Fruit fly (Drosophila melanogaster): ENCODE data around the gene SmD1.

The SmD1 gene

dm6 chr3L:12701335-12701734 is 33.1 kb downstream of the SmD1 start (continued):
- no peak for TF ChIP-seq CG15336 (GFP tag; IDR thresholded peaks at IDR 0.05)
- TF ChIP-seq CG11294 (GFP tag; IDR thresholded peaks at IDR 0.05): no peak
- TF ChIP-seq topi (GFP tag; optimal IDR thresholded peaks at IDR 0.05): no peak
- no peak for TF ChIP-seq ss (GFP tag; optimal IDR thresholded peaks at IDR 0.05)
- TF ChIP-seq Hr4 (GFP tag; optimal IDR thresholded peaks at IDR 0.05): no peak
- TF ChIP-seq svp (GFP tag): peak; percentile 60
- peak; percentile 59; the same call in 1 of the 3 replicates for TF ChIP-seq CG6163 (GFP tag; IDR thresholded peaks at IDR 0.05)
- TF ChIP-seq CG10669 (GFP tag; optimal IDR thresholded peaks at IDR 0.05): peak; percentile 21
- no peak for TF ChIP-seq CG16779 (tag; optimal IDR thresholded peaks at IDR 0.05)
- no peak for TF ChIP-seq CG9139 (GFP tag; optimal IDR thresholded peaks at IDR 0.05)
- TF ChIP-seq Hr39 (GFP tag; optimal IDR thresholded peaks at IDR 0.05): no peak
- peak; percentile 45 for TF ChIP-seq Ets96B (tag; optimal IDR thresholded peaks at IDR 0.05)
- TF ChIP-seq CG1621 (tag; optimal IDR thresholded peaks at IDR 0.05): no peak
- no peak for TF ChIP-seq salr (GFP tag; optimal IDR thresholded peaks at IDR 0.05)
- TF ChIP-seq OdsH (GFP tag; optimal IDR thresholded peaks at IDR 0.05): peak; percentile 43
- TF ChIP-seq esn (GFP tag; optimal IDR thresholded peaks at IDR 0.05): peak; percentile 0
- TF ChIP-seq CG4318 (GFP tag; optimal IDR thresholded peaks at IDR 0.05): no peak
- peak; percentile 21 for TF ChIP-seq CG3919 (GFP tag; optimal IDR thresholded peaks at IDR 0.05)
- no peak for TF ChIP-seq Hr38 (GFP tag; optimal IDR thresholded peaks at IDR 0.05)
- TF ChIP-seq Sox102F (GFP tag; optimal IDR thresholded peaks at IDR 0.05): no peak
- no peak for TF ChIP-seq Gug (GFP tag; IDR thresholded peaks at IDR 0.05)
- TF ChIP-seq CG32006 (GFP tag; optimal IDR thresholded peaks at IDR 0.05): no peak

- TF ChIP-seq vri (GFP tag; optimal IDR thresholded peaks at IDR 0.05) (no peak), CG1621 (tag; optimal IDR thresholded peaks at IDR 0.05) (no peak), CG6808 (GFP tag; optimal IDR thresholded peaks at IDR 0.05) (no peak), Ets96B (tag; optimal IDR thresholded peaks at IDR 0.05) (no peak), ss (GFP tag; optimal IDR thresholded peaks at IDR 0.05) (no peak), CG11762 (GFP tag; optimal IDR thresholded peaks at IDR 0.05; ENCODE audit: insufficient read depth) (no peak), esn (GFP tag; optimal IDR thresholded peaks at IDR 0.05) (no peak), CG8632 (GFP tag; optimal IDR thresholded peaks at IDR 0.05) (no peak), OdsH (GFP tag; optimal IDR thresholded peaks at IDR 0.05) (no peak), Eip93F (GFP tag; optimal IDR thresholded peaks at IDR 0.05) (no peak), Eip75B (GFP tag; optimal IDR thresholded peaks at IDR 0.05) (no peak)
Measured at dm6 chr3L:12700509-12700995, 33.9 kb downstream of the SmD1 start.

dm6 chr3L:12698236-12698635 is 36.2 kb downstream of the SmD1 start:
- TF ChIP-seq CG8119 (GFP tag; IDR thresholded peaks at IDR 0.05) (no peak), CG6163 (GFP tag; IDR thresholded peaks at IDR 0.05) (peak; percentile 20; the same call in 1 of the 3 replicates), OdsH (GFP tag; optimal IDR thresholded peaks at IDR 0.05) (no peak), CG6792 (GFP tag; optimal IDR thresholded peaks at IDR 0.05) (no peak)

dm6 chr3L:12697531-12697930 is 36.9 kb downstream of the SmD1 start:
- TF ChIP-seq CG3919 (GFP tag; optimal IDR thresholded peaks at IDR 0.05) (no peak), CG11902 (GFP tag; optimal IDR thresholded peaks at IDR 0.05) (no peak), CG8319 (GFP tag; optimal IDR thresholded peaks at IDR 0.05) (no peak), CG1621 (tag; optimal IDR thresholded peaks at IDR 0.05) (no peak), CG31627 (GFP tag; optimal IDR thresholded peaks at IDR 0.05) (no peak), CG10631 (GFP tag; optimal IDR thresholded peaks at IDR 0.05) (no peak), Sox102F (GFP tag; optimal IDR thresholded peaks at IDR 0.05) (no peak), CG8119 (GFP tag; IDR thresholded peaks at IDR 0.05) (no peak), CG11762 (GFP tag; optimal IDR thresholded peaks at IDR 0.05; ENCODE audit: insufficient read depth) (no peak)

- no peak for TF ChIP-seq CG11762 (GFP tag; optimal IDR thresholded peaks at IDR 0.05; ENCODE audit: insufficient read depth)
- TF ChIP-seq fd59A (GFP tag; optimal IDR thresholded peaks at IDR 0.05): no peak
- TF ChIP-seq CG10631 (GFP tag; optimal IDR thresholded peaks at IDR 0.05): no peak
- TF ChIP-seq CG7368 (GFP tag; optimal IDR thresholded peaks at IDR 0.05): no peak
- TF ChIP-seq topi (GFP tag; optimal IDR thresholded peaks at IDR 0.05): no peak
- TF ChIP-seq CG10669 (GFP tag; optimal IDR thresholded peaks at IDR 0.05): no peak
- TF ChIP-seq CG1621 (tag; optimal IDR thresholded peaks at IDR 0.05): no peak
- TF ChIP-seq achi (GFP tag; optimal IDR thresholded peaks at IDR 0.05): no peak
- no peak for TF ChIP-seq esn (GFP tag; optimal IDR thresholded peaks at IDR 0.05)
Measured at dm6 chr3L:12696503-12696902, 37.9 kb downstream of the SmD1 start.

All from whole organism, prepupa.